Fruit fly (Drosophila melanogaster) whole organism, pupa: ENCODE measurements around the gene CG4438.

Experiments
- CG10348 ChIP-seq: fragments of 200-800 bp; sonication (Bioruptor generic); IDR thresholded peaks from 2 replicates; pipeline ENCODE4 v1.3.6; 2022; ENCODE audit warnings: missing biosample characterization, missing genetic modification characterization
- CG12605 ChIP-seq: fragments of 200-800 bp; sonication (Bioruptor generic); IDR thresholded peaks from 2 replicates; pipeline ENCODE4 v1.3.6; 2022; ENCODE audit warnings: missing biosample characterization, missing genetic modification characterization
- CG13204 ChIP-seq: fragments of 200-800 bp; sonication (Bioruptor generic); optimal IDR thresholded peaks from 2 replicates; lab custom pipeline; 2018; ENCODE audit warnings: missing biosample characterization, mild to moderate bottlenecking, missing genetic modification characterization, moderate library complexity
- CG14655 ChIP-seq: fragments of 200-800 bp; sonication (Bioruptor generic); optimal IDR thresholded peaks from 3 replicates; lab custom pipeline; 2017; ENCODE audit warnings: mild to moderate bottlenecking, missing biosample characterization, missing genetic modification reagents, missing genetic modification characterization
- CG15710 ChIP-seq: fragments of 200-800 bp; sonication (Bioruptor generic); optimal IDR thresholded peaks from 2 replicates; lab custom pipeline; 2018; ENCODE audit warnings: missing biosample characterization, mild to moderate bottlenecking, missing genetic modification characterization, moderate library complexity
- CG17806 ChIP-seq: fragments of 200-800 bp; sonication (Bioruptor generic); optimal IDR thresholded peaks from 2 replicates; lab custom pipeline; 2018; ENCODE audit warnings: missing biosample characterization, mild to moderate bottlenecking, missing genetic modification characterization, moderate library complexity
- CG32121 ChIP-seq: fragments of 200-800 bp; sonication (Bioruptor generic); IDR thresholded peaks from 2 replicates; pipeline ENCODE4 v1.3.6; 2022; ENCODE audit warnings: missing biosample characterization, missing genetic modification characterization
- CG34367 ChIP-seq: fragments of 200-800 bp; sonication (Bioruptor generic); optimal IDR thresholded peaks from 2 replicates; lab custom pipeline; 2018; ENCODE audit warnings: missing biosample characterization, mild to moderate bottlenecking, missing genetic modification characterization
- CG4496 ChIP-seq: fragments of 200-800 bp; sonication (Bioruptor generic); IDR thresholded peaks from 3 replicates; pipeline ENCODE4 v1.3.6; 2022; ENCODE audit warnings: missing biosample characterization, missing genetic modification characterization
- CG8159 ChIP-seq: fragments of 200-800 bp; sonication (Bioruptor generic); optimal IDR thresholded peaks from 3 replicates; lab custom pipeline; 2018; ENCODE audit warnings: missing biosample characterization, mild to moderate bottlenecking, missing genetic modification characterization, moderate library complexity
- CG8301 ChIP-seq: fragments of 200-800 bp; sonication (Bioruptor generic); optimal IDR thresholded peaks from 2 replicates; lab custom pipeline; 2018; ENCODE audit warnings: missing biosample characterization, mild to moderate bottlenecking, missing genetic modification characterization
- CG9948 ChIP-seq: fragments of 200-800 bp; sonication (Bioruptor generic); optimal IDR thresholded peaks from 2 replicates; lab custom pipeline; 2018; ENCODE audit warnings: missing biosample characterization, mild to moderate bottlenecking, missing genetic modification characterization, moderate library complexity
- D1 ChIP-seq: fragments of 200-800 bp; sonication (Bioruptor generic); optimal IDR thresholded peaks from 2 replicates; lab custom pipeline; 2018; ENCODE audit warnings: missing biosample characterization, mild to moderate bottlenecking, missing genetic modification characterization, moderate library complexity
- EcR ChIP-seq: fragments of 200-800 bp; sonication (Bioruptor generic); optimal IDR thresholded peaks from 3 replicates; lab custom pipeline; 2019; ENCODE audit warnings: missing biosample characterization, missing genetic modification characterization, mild to moderate bottlenecking, moderate library complexity, missing genetic modification reagents
- Ets98B ChIP-seq: fragments of 200-800 bp; sonication (Bioruptor generic); IDR thresholded peaks from 2 replicates; pipeline ENCODE4 v1.3.6; 2022; ENCODE audit warnings: missing biosample characterization, missing genetic modification characterization
- Pif1A ChIP-seq: fragments of 200-800 bp; sonication (Bioruptor generic); optimal IDR thresholded peaks from 3 replicates; lab custom pipeline; 2016; ENCODE audit warnings: missing biosample characterization, missing genetic modification characterization
- Pif1B ChIP-seq: fragments of 200-800 bp; sonication (Bioruptor generic); optimal IDR thresholded peaks from 3 replicates; lab custom pipeline; 2016; ENCODE audit warnings: missing biosample characterization, missing genetic modification characterization
- Snoo ChIP-seq: fragments of 200-800 bp; sonication (Bioruptor generic); optimal IDR thresholded peaks from 3 replicates; lab custom pipeline; 2017; ENCODE audit warnings: missing biosample characterization, mild to moderate bottlenecking, missing genetic modification characterization, inconsistent platforms
- fd96Ca ChIP-seq: fragments of 200-800 bp; sonication (Bioruptor generic); IDR thresholded peaks from 3 replicates; pipeline ENCODE4 v1.3.6; 2022; ENCODE audit warnings: missing biosample characterization, missing genetic modification characterization
- gl ChIP-seq: fragments of 200-800 bp; sonication (Bioruptor generic); optimal IDR thresholded peaks from 2 replicates; lab custom pipeline; 2018; ENCODE audit warnings: missing biosample characterization, mild to moderate bottlenecking, missing genetic modification characterization
- rn ChIP-seq: fragments of 200-800 bp; sonication (Bioruptor generic); IDR thresholded peaks from 2 replicates; pipeline ENCODE4 v1.3.6; 2022; ENCODE audit warnings: missing biosample characterization, missing genetic modification characterization

CG4438 gene

DNA sequence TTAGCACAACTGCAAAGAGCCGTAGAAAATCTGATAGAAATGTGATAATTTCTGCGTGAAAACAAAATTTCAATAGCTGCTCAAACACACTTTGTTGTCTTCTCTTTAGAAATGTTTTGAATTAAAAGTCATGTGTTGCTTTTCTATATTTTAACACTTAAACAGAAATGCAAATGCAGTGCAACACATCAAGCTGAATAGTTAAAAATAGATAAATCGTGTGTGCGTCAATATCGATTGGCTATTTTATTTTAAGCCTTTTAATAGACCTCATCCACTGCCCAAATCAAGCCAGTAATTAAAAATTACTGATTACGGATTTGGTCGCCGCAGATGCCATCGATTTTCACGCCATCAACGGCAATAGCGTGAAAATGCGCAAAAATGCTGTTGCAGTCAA, at the start of gene CG4438:
Gene CG4438 (minus strand): TSS at position 101 of the 400 bp plus-strand sequence.
- TF ChIP-seq rn (GFP tag; lab: Robert Waterston, UW) (no peak), CG10348 (no peak), CG17806 (tag; lab: Kevin White, UChicago) (no peak), CG32121 (GFP tag; lab: Robert Waterston, UW) (no peak), Snoo (tag; lab: Kevin White, UChicago) (no peak), CG4496 (GFP tag; lab: Robert Waterston, UW) (no peak), EcR (GFP tag; lab: Kevin White, UChicago) (no peak)

dm6 chr2L:9446398-9446945, 48.7 kb upstream of the CG4438 start:
- TF ChIP-seq CG15710 (tag; lab: Kevin White, UChicago) (no peak), CG9948 (tag; lab: Kevin White, UChicago) (no peak), EcR (GFP tag; lab: Kevin White, UChicago) (peak; percentile 93), Pif1A (GFP tag; lab: Kevin White, UChicago) (no peak), CG4496 (GFP tag; lab: Robert Waterston, UW) (no peak), gl (tag; lab: Kevin White, UChicago) (no peak), CG8159 (tag; lab: Kevin White, UChicago) (no peak), CG14655 (GFP tag; lab: Kevin White, UChicago) (no peak)

DNA sequence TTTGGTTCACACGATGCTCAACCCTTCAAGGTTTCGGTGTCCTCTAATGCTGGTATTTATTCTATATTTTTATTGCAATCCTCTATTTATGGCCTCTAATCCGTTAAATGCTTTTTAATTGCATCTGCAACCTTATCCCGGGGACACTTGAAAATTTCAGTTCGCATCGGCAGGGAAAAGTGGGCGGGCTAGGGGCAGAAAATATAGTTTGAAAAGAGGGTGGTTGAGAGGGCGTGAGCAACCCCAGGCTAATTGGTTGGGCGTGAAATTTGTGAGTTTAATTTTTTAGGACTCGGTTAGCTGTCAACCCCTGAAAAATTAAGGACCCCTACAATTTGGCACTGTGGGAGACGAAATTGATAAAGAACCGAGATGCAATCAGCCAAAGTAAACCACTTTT, 48.0 kb upstream of the CG4438 start:
- TF ChIP-seq EcR (GFP tag; lab: Kevin White, UChicago) (no peak), CG4496 (GFP tag; lab: Robert Waterston, UW) (no peak), CG10348 (no peak), D1 (tag; lab: Kevin White, UChicago) (no peak), CG8159 (tag; lab: Kevin White, UChicago) (no peak), CG14655 (GFP tag; lab: Kevin White, UChicago) (no peak), fd96Ca (GFP tag; lab: Robert Waterston, UW) (no peak), CG8301 (no peak), Pif1A (GFP tag; lab: Kevin White, UChicago) (no peak), CG13204 (GFP tag; lab: Kevin White, UChicago) (no peak), Ets98B (GFP tag; lab: Robert Waterston, UW) (no peak), CG32121 (GFP tag; lab: Robert Waterston, UW) (no peak), CG17806 (tag; lab: Kevin White, UChicago) (no peak), Snoo (tag; lab: Kevin White, UChicago) (no peak)
- TF ChIP-seq, all 21 proteins: peak for 0

dm6 chr2L:9442795-9443287, 45.1 kb upstream of the CG4438 start:
- TF ChIP-seq Pif1A (GFP tag; lab: Kevin White, UChicago) (no peak), D1 (tag; lab: Kevin White, UChicago) (no peak), CG8301 (no peak), EcR (GFP tag; lab: Kevin White, UChicago) (no peak), CG17806 (tag; lab: Kevin White, UChicago) (no peak), CG34367 (no peak), CG10348 (no peak), CG13204 (GFP tag; lab: Kevin White, UChicago) (no peak), CG12605 (GFP tag; lab: Robert Waterston, UW) (no peak), CG14655 (GFP tag; lab: Kevin White, UChicago) (no peak), CG8159 (tag; lab: Kevin White, UChicago) (no peak), CG4496 (GFP tag; lab: Robert Waterston, UW) (no peak), Ets98B (GFP tag; lab: Robert Waterston, UW) (no peak), CG9948 (tag; lab: Kevin White, UChicago) (no peak), fd96Ca (GFP tag; lab: Robert Waterston, UW) (no peak), CG32121 (GFP tag; lab: Robert Waterston, UW) (no peak), gl (tag; lab: Kevin White, UChicago) (no peak), rn (GFP tag; lab: Robert Waterston, UW) (no peak), Pif1B (no peak)

DNA sequence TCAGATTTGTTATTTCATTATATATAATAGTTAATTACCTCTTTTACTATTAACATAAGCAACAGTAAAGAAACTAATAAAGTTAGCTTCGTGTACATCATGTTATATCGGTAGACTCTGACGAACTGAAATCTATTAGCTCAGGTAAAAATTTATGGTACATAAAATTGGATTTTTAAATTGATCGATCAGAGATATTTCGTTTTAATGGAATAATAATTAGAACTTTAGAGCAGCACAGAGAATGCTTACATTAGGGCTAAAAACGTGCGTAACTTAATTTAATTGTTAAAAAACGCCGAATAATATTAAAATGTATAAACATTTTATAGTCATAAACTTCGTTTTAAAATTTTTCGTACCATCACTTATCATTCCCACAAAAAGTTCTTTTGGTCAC, 42.9 kb upstream of the CG4438 start, which contains the start of gene CG33723:
Gene CG33723 (minus strand): TSS at position 101 of the 400 bp plus-strand sequence.
- TF ChIP-seq CG10348 (no peak), CG34367 (no peak), Ets98B (GFP tag; lab: Robert Waterston, UW) (no peak), fd96Ca (GFP tag; lab: Robert Waterston, UW) (no peak), CG15710 (tag; lab: Kevin White, UChicago) (no peak), rn (GFP tag; lab: Robert Waterston, UW) (no peak), CG8159 (tag; lab: Kevin White, UChicago) (no peak), Pif1B (no peak), CG17806 (tag; lab: Kevin White, UChicago) (no peak), EcR (GFP tag; lab: Kevin White, UChicago) (no peak)
- TF ChIP-seq, all 21 proteins: peak for 0

DNA sequence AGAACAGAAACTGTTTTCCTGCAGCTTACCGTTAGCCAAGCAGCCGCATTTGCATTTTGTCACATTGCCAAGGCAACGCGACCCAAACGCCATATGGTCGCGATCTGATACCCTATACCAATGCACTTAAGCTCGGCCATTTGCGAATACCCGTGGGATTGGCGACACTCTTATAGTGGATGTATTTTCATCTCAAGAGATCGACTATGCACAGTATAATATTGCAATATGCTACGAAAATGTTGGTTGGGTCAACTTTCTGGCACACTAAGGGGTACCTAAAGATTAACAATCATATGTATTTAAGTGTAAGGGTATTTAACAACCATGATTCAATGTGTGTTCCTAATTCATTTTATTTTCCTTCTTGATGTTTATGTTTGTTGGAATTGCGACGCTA, 40.4 kb upstream of the CG4438 start:
- TF ChIP-seq CG14655 (GFP tag; lab: Kevin White, UChicago) (peak; percentile 40), fd96Ca (GFP tag; lab: Robert Waterston, UW) (no peak; the same call in 2 of the 3 replicates), CG12605 (GFP tag; lab: Robert Waterston, UW) (no peak), CG8301 (peak; percentile 34), CG13204 (GFP tag; lab: Kevin White, UChicago) (no peak), Ets98B (GFP tag; lab: Robert Waterston, UW) (peak; percentile 47), CG4496 (GFP tag; lab: Robert Waterston, UW) (peak; percentile 70; the same call in 1 of the 3 replicates), Pif1B (no peak), CG34367 (peak; percentile 23), CG9948 (tag; lab: Kevin White, UChicago) (peak; percentile 27), D1 (tag; lab: Kevin White, UChicago) (no peak), CG17806 (tag; lab: Kevin White, UChicago) (peak; percentile 39), EcR (GFP tag; lab: Kevin White, UChicago) (no peak), Pif1A (GFP tag; lab: Kevin White, UChicago) (peak; percentile 7), Snoo (tag; lab: Kevin White, UChicago) (peak; percentile 13), CG15710 (tag; lab: Kevin White, UChicago) (peak; percentile 32), gl (tag; lab: Kevin White, UChicago) (no peak), rn (GFP tag; lab: Robert Waterston, UW) (no peak), CG10348 (no peak), CG32121 (GFP tag; lab: Robert Waterston, UW) (peak; percentile 42; the same call in 1 of the 2 replicates), CG8159 (tag; lab: Kevin White, UChicago) (peak; percentile 44)
